Fruit fly (Drosophila melanogaster) whole organism, prepupa: Measurements from ENCODE around the gene CG32260.

ENCODE experiments used
- Hr39 ChIP-seq: fragments of 200-800 bp; sonication (Bioruptor generic); optimal IDR thresholded peaks from 2 replicates; lab custom pipeline; 2016; ENCODE audit warnings: missing biosample characterization, missing genetic modification characterization
- Sox102F ChIP-seq: fragments of 200-800 bp; sonication (Bioruptor generic); optimal IDR thresholded peaks from 2 replicates; lab custom pipeline; 2016; ENCODE audit warnings: missing biosample characterization, mild to moderate bottlenecking, missing genetic modification characterization

- TF ChIP-seq Hr39 (GFP tag; lab: Kevin White, UChicago) (no peak), Sox102F (GFP tag; lab: Kevin White, UChicago) (no peak)
Measured at dm6 chr3L:4185259-4185658, 43.1 kb downstream of the CG32260 start.
